Fruit fly (Drosophila melanogaster) whole organism, wandering third instar larva: ENCODE data around the gene Parp1.

Experiments used
- Dfd ChIP-seq: fragments of >200 bp; optimal IDR thresholded peaks from 2 replicates; lab custom pipeline; 2017; ENCODE audit warnings: missing biosample characterization, missing genetic modification characterization
- Vsx2 ChIP-seq: fragments of 200-300, 225-300 bp; sonication (Bioruptor generic); optimal IDR thresholded peaks from 2 replicates; lab custom pipeline; 2018; ENCODE audit warnings: missing biosample characterization, missing genetic modification characterization; ENCODE audit not compliant: partially characterized antibody
- br ChIP-seq: fragments of 200-800 bp; sonication (Bioruptor generic); optimal IDR thresholded peaks from 2 replicates; lab custom pipeline; 2016; ENCODE audit warnings: missing biosample characterization, missing genetic modification characterization
- h ChIP-seq: fragments of 200-800 bp; sonication (Bioruptor generic); optimal IDR thresholded peaks from 3 replicates; lab custom pipeline; 2016; ENCODE audit warnings: missing biosample characterization, mild to moderate bottlenecking, missing genetic modification characterization
- pan ChIP-seq: fragments of >200 bp; optimal IDR thresholded peaks from 2 replicates; lab custom pipeline; 2017
- psq ChIP-seq: fragments of 200-800 bp; sonication (Bioruptor generic); optimal IDR thresholded peaks from 3 replicates; lab custom pipeline; 2017; ENCODE audit warnings: missing biosample characterization, mild to moderate bottlenecking, missing genetic modification characterization, moderate library complexity
- tai ChIP-seq: sonication (Bioruptor generic); optimal IDR thresholded peaks from 2 replicates; lab custom pipeline; 2016; ENCODE audit warnings: missing biosample characterization, missing genetic modification characterization

dm6 chr3R:3620599-3621380, 33.9 kb upstream of the Parp1 start:
- no peak for TF ChIP-seq Vsx2 (GFP tag; lab: Kevin White, UChicago)
- no peak for TF ChIP-seq pan (lab: Kevin White, UChicago)
- no peak for TF ChIP-seq Dfd (GFP tag; lab: Kevin White, UChicago)
- no peak for TF ChIP-seq h (GFP tag; lab: Kevin White, UChicago)
- TF ChIP-seq br (GFP tag; lab: Kevin White, UChicago), result no peak
- TF ChIP-seq psq (GFP tag; lab: Kevin White, UChicago), result no peak
- TF ChIP-seq tai (GFP tag; lab: Kevin White, UChicago), result no peak
